Fruit fly (Drosophila melanogaster) whole organism, embryonic: Measurements from ENCODE around the gene CG31493.

Experiments used
- Abd-B ChIP-seq: fragments of 200-800 bp; sonication (Bioruptor generic); optimal IDR thresholded peaks from 2 replicates; lab custom pipeline; 2018; ENCODE audit warnings: missing biosample characterization, mild to moderate bottlenecking, missing genetic modification characterization, moderate library complexity
- Blimp-1 ChIP-seq: fragments of 200-800 bp; sonication (Bioruptor generic); optimal IDR thresholded peaks from 3 replicates; lab custom pipeline; 2018; ENCODE audit warnings: missing biosample characterization, missing genetic modification characterization, mild to moderate bottlenecking, moderate library complexity, missing genetic modification reagents
- Bteb2 ChIP-seq: fragments of 200-800 bp; sonication (Bioruptor generic); optimal IDR thresholded peaks from 2 replicates; lab custom pipeline; 2016; ENCODE audit warnings: missing biosample characterization, missing genetic modification characterization
- CG10959 ChIP-seq: fragments of 200-800 bp; sonication (Bioruptor generic); IDR thresholded peaks from 2 replicates; pipeline ENCODE4 v1.3.6; 2022; ENCODE audit warnings: missing biosample characterization, missing genetic modification characterization
- CG11723 ChIP-seq: fragments of 200-800 bp; sonication (Bioruptor generic); optimal IDR thresholded peaks from 2 replicates; lab custom pipeline; 2017; ENCODE audit warnings: missing biosample characterization, mild to moderate bottlenecking, missing genetic modification characterization
- CG12769 ChIP-seq: fragments of 200-800 bp; sonication (Bioruptor generic); optimal IDR thresholded peaks from 2 replicates; lab custom pipeline; 2019; ENCODE audit warnings: missing biosample characterization, mild to moderate bottlenecking, missing genetic modification characterization, moderate library complexity
- CG13123 ChIP-seq: fragments of 200-800 bp; sonication (Bioruptor generic); optimal IDR thresholded peaks from 2 replicates; lab custom pipeline; 2016; ENCODE audit warnings: missing biosample characterization, missing genetic modification characterization
- CG14014 ChIP-seq: fragments of 200-800 bp; sonication (Bioruptor generic); IDR thresholded peaks from 2 replicates; pipeline ENCODE4 v1.3.6; 2022; ENCODE audit warnings: missing biosample characterization, missing genetic modification characterization
- CG15269 ChIP-seq: fragments of 200-800 bp; sonication (Bioruptor generic); optimal IDR thresholded peaks from 2 replicates; lab custom pipeline; 2018; ENCODE audit warnings: missing biosample characterization, mild to moderate bottlenecking, missing genetic modification characterization, moderate library complexity
- CG2889 ChIP-seq: fragments of 200-800 bp; sonication (Bioruptor generic); IDR thresholded peaks from 3 replicates; pipeline ENCODE4 v1.3.6; 2022; ENCODE audit warnings: missing biosample characterization, missing genetic modification characterization
- CG30431 ChIP-seq: fragments of 200-800 bp; sonication (Bioruptor generic); optimal IDR thresholded peaks from 2 replicates; lab custom pipeline; 2017; ENCODE audit warnings: missing biosample characterization, missing genetic modification characterization
- CG3995 ChIP-seq: fragments of 200-800 bp; sonication (Bioruptor generic); optimal IDR thresholded peaks from 3 replicates; lab custom pipeline; 2016; ENCODE audit warnings: missing biosample characterization, missing genetic modification characterization
- CG8924 ChIP-seq: fragments of 200-800 bp; optimal IDR thresholded peaks from 3 replicates; lab custom pipeline; 2019; ENCODE audit warnings: missing biosample characterization, mild to moderate bottlenecking, missing genetic modification characterization, moderate library complexity
- Chrac-16 ChIP-seq: fragments of 200-800 bp; sonication (Bioruptor generic); optimal IDR thresholded peaks from 3 replicates; lab custom pipeline; 2016; ENCODE audit warnings: missing biosample characterization, missing genetic modification characterization
- D19B ChIP-seq: fragments of 200-800 bp; sonication (Bioruptor generic); optimal IDR thresholded peaks from 2 replicates; lab custom pipeline; 2017; ENCODE audit warnings: missing biosample characterization, mild to moderate bottlenecking, missing genetic modification characterization
- Dll ChIP-seq: fragments of 200-800 bp; sonication (Bioruptor generic); IDR thresholded peaks from 4 replicates; pipeline ENCODE4 v1.3.6; 2022; ENCODE audit warnings: missing biosample characterization, missing genetic modification characterization; ENCODE audit not compliant: partially characterized antibody
- Doc2 ChIP-seq: fragments of 200-800 bp; sonication (Bioruptor generic); IDR thresholded peaks from 2 replicates; pipeline ENCODE4 v1.3.6; 2022; ENCODE audit warnings: missing biosample characterization, missing genetic modification characterization
- Eip74EF ChIP-seq, 2 experiments: fragments of 200-800 bp in 1 of 2; fragments of >200 bp in 1 of 2; sonication (Bioruptor generic) in 1 of 2; optimal IDR thresholded peaks; 2 replicates each; lab custom pipeline; 2017 to 2019; ENCODE audit warnings: missing biosample characterization in 2 of 2, missing genetic modification characterization in 2 of 2, mild to moderate bottlenecking in 1 of 2, moderate library complexity in 1 of 2
- HLH3B ChIP-seq: fragments of 200-800 bp; sonication (Bioruptor generic); IDR thresholded peaks from 2 replicates; pipeline ENCODE4 v1.3.6; 2022; ENCODE audit warnings: missing biosample characterization, missing genetic modification characterization
- Hr78 ChIP-seq, 2 experiments: fragments of 200-800 bp in 1 of 2; fragments of >200 bp in 1 of 2; sonication (Bioruptor generic) in 1 of 2; optimal IDR thresholded peaks; 2 replicates each; lab custom pipeline; 2017 to 2019; ENCODE audit warnings: missing biosample characterization in 2 of 2, missing genetic modification characterization in 2 of 2, mild to moderate bottlenecking in 1 of 2, moderate library complexity in 1 of 2
- NC2α ChIP-seq: fragments of 200-800 bp; sonication (Bioruptor generic); optimal IDR thresholded peaks from 2 replicates; lab custom pipeline; 2016; ENCODE audit warnings: missing biosample characterization, missing genetic modification characterization
- Opbp ChIP-seq: fragments of 200-800 bp; sonication (Bioruptor generic); IDR thresholded peaks from 3 replicates; pipeline ENCODE4 v1.3.6; 2022; ENCODE audit warnings: missing biosample characterization, missing genetic modification characterization; ENCODE audit not compliant: partially characterized antibody
- Pdp1 ChIP-seq, 2 experiments: fragments of 200-800 bp; sonication (Bioruptor generic); optimal IDR thresholded peaks; 3 replicates each; lab custom pipeline; 2016; ENCODE audit warnings: missing biosample characterization in 2 of 2, missing genetic modification characterization in 2 of 2, mild to moderate bottlenecking in 1 of 2, moderate library complexity in 1 of 2
- Rfx ChIP-seq: fragments of 200-800 bp; sonication (Bioruptor generic); IDR thresholded peaks from 2 replicates; pipeline ENCODE4 v1.3.6; 2022; ENCODE audit warnings: missing biosample characterization, missing genetic modification characterization
- Rx ChIP-seq: fragments of 200-800 bp; sonication (Bioruptor generic); IDR thresholded peaks from 2 replicates; pipeline ENCODE4 v1.3.6; 2022; ENCODE audit warnings: missing biosample characterization, missing genetic modification characterization
- chinmo ChIP-seq: fragments of 200-800 bp; sonication (Bioruptor generic); IDR thresholded peaks from 4 replicates; pipeline ENCODE4 v1.3.6; 2022; ENCODE audit warnings: missing biosample characterization, missing genetic modification characterization; ENCODE audit not compliant: partially characterized antibody
- crol ChIP-seq: fragments of 200-800 bp; sonication (Bioruptor generic); IDR thresholded peaks from 2 replicates; pipeline ENCODE4 v1.3.6; 2022; ENCODE audit warnings: missing biosample characterization, missing genetic modification characterization
- fd102C ChIP-seq: fragments of 200-800 bp; sonication (Bioruptor generic); optimal IDR thresholded peaks from 2 replicates; lab custom pipeline; 2018; ENCODE audit warnings: missing biosample characterization, mild to moderate bottlenecking, missing genetic modification characterization, moderate library complexity
- jing ChIP-seq: fragments of 200-800 bp; sonication (Bioruptor generic); optimal IDR thresholded peaks from 2 replicates; lab custom pipeline; 2018; ENCODE audit warnings: missing biosample characterization, mild to moderate bottlenecking, missing genetic modification characterization
- kay ChIP-seq: fragments of 200-800 bp; sonication (Bioruptor generic); optimal IDR thresholded peaks from 2 replicates; lab custom pipeline; 2016; ENCODE audit warnings: missing biosample characterization, missing genetic modification characterization
- kni ChIP-seq: fragments of 200-800 bp; sonication (Bioruptor generic); optimal IDR thresholded peaks from 3 replicates; lab custom pipeline; 2017; ENCODE audit warnings: mild to moderate bottlenecking, missing biosample characterization, missing genetic modification reagents, missing genetic modification characterization
- mam ChIP-seq: fragments of 200-800 bp; sonication (Bioruptor generic); optimal IDR thresholded peaks from 3 replicates; lab custom pipeline; 2016; ENCODE audit warnings: missing biosample characterization, missing genetic modification characterization
- nmo ChIP-seq: fragments of 200-800 bp; sonication (Bioruptor generic); optimal IDR thresholded peaks from 2 replicates; lab custom pipeline; 2018; ENCODE audit warnings: missing biosample characterization, mild to moderate bottlenecking, missing genetic modification characterization, moderate library complexity
- oc ChIP-seq: fragments of 200-800 bp; sonication (Bioruptor generic); optimal IDR thresholded peaks from 2 replicates; lab custom pipeline; 2018; ENCODE audit warnings: missing biosample characterization, mild to moderate bottlenecking, missing genetic modification characterization, moderate library complexity
- prd ChIP-seq, 3 experiments: fragments of >200 bp in 2 of 3; fragments of 200-800 bp in 1 of 3; sonication (Bioruptor generic) in 1 of 3; optimal IDR thresholded peaks in 2 of 3; IDR thresholded peaks in 1 of 3; 2 replicates in 2 of 3; 3 replicates in 1 of 3; pipeline versions ENCODE4 v1.3.6 to Lab custom; 2017 to 2022; ENCODE audit warnings: missing biosample characterization in 1 of 3, missing genetic modification characterization in 1 of 3
- sens ChIP-seq: fragments of 200-800 bp; sonication (Bioruptor generic); peaks from one replicate; lab custom pipeline; 2016; ENCODE audit warnings: missing biosample characterization, missing genetic modification characterization
- sr ChIP-seq: fragments of 200-800 bp; sonication (Bioruptor generic); IDR thresholded peaks from 3 replicates; pipeline ENCODE4 v1.3.6; 2022; ENCODE audit warnings: missing biosample characterization, missing genetic modification characterization
- tin ChIP-seq: fragments of 200-800 bp; sonication (Bioruptor generic); optimal IDR thresholded peaks from 3 replicates; lab custom pipeline; 2016; ENCODE audit warnings: missing biosample characterization, missing genetic modification characterization
- tll ChIP-seq, 2 experiments: fragments of 200-800 bp in 1 of 2; fragments of >200 bp in 1 of 2; sonication (Bioruptor generic) in 1 of 2; optimal IDR thresholded peaks; 2 replicates each; lab custom pipeline; 2017 to 2019; ENCODE audit warnings: missing biosample characterization in 2 of 2, missing genetic modification characterization in 2 of 2, mild to moderate bottlenecking in 1 of 2, moderate library complexity in 1 of 2
- trh ChIP-seq: fragments of 200-800 bp; sonication (Bioruptor generic); optimal IDR thresholded peaks from 2 replicates; lab custom pipeline; 2016; ENCODE audit warnings: missing biosample characterization, missing genetic modification characterization
- unpg ChIP-seq: fragments of 200-800 bp; sonication (Bioruptor generic); optimal IDR thresholded peaks from 3 replicates; lab custom pipeline; 2018; ENCODE audit warnings: missing biosample characterization, mild to moderate bottlenecking, missing genetic modification characterization, moderate library complexity
- vvl ChIP-seq: fragments of 200-800 bp; sonication (Bioruptor generic); IDR thresholded peaks from 2 replicates; pipeline ENCODE4 v1.3.6; 2022; ENCODE audit warnings: missing biosample characterization, missing genetic modification characterization
- wek ChIP-seq: fragments of 200-800 bp; sonication (Bioruptor generic); optimal IDR thresholded peaks from 3 replicates; lab custom pipeline; 2018; ENCODE audit warnings: missing biosample characterization, mild to moderate bottlenecking, missing genetic modification characterization, moderate library complexity
- zfh1 ChIP-seq: fragments of 200-800 bp; sonication (Bioruptor generic); IDR thresholded peaks from 3 replicates; pipeline ENCODE4 v1.3.6; 2022; ENCODE audit warnings: missing biosample characterization, missing genetic modification characterization

Gene CG31493

dm6 chr3R:7162356-7163289 lies 31.3 kb downstream of the CG31493 start, which contains the start of gene sas (continued):
- peak; percentile 22 for TF ChIP-seq fd102C (GFP tag; lab: Kevin White, UChicago)
- peak in 1 of 2 experiments; percentile 18 for TF ChIP-seq tll (GFP tag; optimal IDR thresholded peaks at IDR 0.05; lab: Kevin White, UChicago)
- peak; percentile 24; the same call in 1 of the 4 replicates for TF ChIP-seq Dll
- 0 out of 3 replicates have a peak, but pooled peaks have one; percentile 48 for TF ChIP-seq Opbp (GFP tag; lab: Robert Waterston, UW)
- peak; percentile 55 for TF ChIP-seq oc (tag; lab: Kevin White, UChicago)
- TF ChIP-seq, all 482 proteins: peak for 55

DNA sequence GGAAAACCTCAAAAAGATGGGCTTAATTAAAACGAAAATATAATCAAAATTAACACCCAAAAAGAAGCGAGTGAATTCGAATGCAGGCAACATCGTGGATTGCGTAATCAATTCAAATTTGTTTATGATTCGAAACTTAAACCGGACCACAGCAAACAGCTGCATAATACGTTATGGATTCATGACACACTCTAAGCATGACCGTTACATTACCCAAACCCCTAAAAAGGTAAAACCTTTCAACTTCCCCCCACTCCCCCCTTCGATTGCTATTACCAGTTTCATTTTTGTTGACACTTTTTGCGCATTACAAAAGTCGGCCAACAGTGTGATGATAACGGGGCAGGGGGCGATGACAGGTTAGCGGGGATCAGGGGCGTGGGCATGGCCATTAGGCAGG lies 38.6 kb downstream of the CG31493 start:
- no peak for TF ChIP-seq wek (GFP tag; lab: Kevin White, UChicago)
- no peak for TF ChIP-seq zfh1
- no peak for TF ChIP-seq CG13123
- TF ChIP-seq CG8924 (tag; lab: Kevin White, UChicago): no peak
- TF ChIP-seq jing (GFP tag; lab: Kevin White, UChicago): no peak
- TF ChIP-seq Pdp1 (GFP tag; optimal IDR thresholded peaks at IDR 0.05; lab: Kevin White, UChicago): peak in 1 of 2 experiments; percentile 87
- TF ChIP-seq D19B: no peak
- peak; percentile 16 for TF ChIP-seq CG12769
- TF ChIP-seq CG11723 (GFP tag; lab: Kevin White, UChicago): no peak
- peak; percentile 12 for TF ChIP-seq CG15269 (tag; lab: Kevin White, UChicago)
- TF ChIP-seq Blimp-1: peak; percentile 33
- TF ChIP-seq oc (tag; lab: Kevin White, UChicago): peak; percentile 8
- no peak for TF ChIP-seq prd (optimal IDR thresholded peaks at IDR 0.05; lab: Kevin White, UChicago)
- TF ChIP-seq prd (GFP tag; IDR thresholded peaks at IDR 0.05; lab: Robert Waterston, UW): no peak
- TF ChIP-seq sr (GFP tag; lab: Robert Waterston, UW): 0 out of 3 replicates have a peak, but pooled peaks have one; percentile 45
- no peak for TF ChIP-seq CG3995 (GFP tag; lab: Kevin White, UChicago)
- TF ChIP-seq sens: peak; percentile 19
- no peak for TF ChIP-seq trh (GFP tag; lab: Kevin White, UChicago)
- no peak for TF ChIP-seq nmo (GFP tag; lab: Kevin White, UChicago)
- TF ChIP-seq Eip74EF (GFP tag; optimal IDR thresholded peaks at IDR 0.05; lab: Kevin White, UChicago): peak in 1 of 2 experiments; percentile 79
- no peak for TF ChIP-seq Abd-B (GFP tag; lab: Kevin White, UChicago)
- no peak for TF ChIP-seq CG2889 (GFP tag; lab: Robert Waterston, UW)
- TF ChIP-seq CG30431: no peak
- TF ChIP-seq vvl: peak; percentile 62; the same call in 1 of the 2 replicates
- no peak for TF ChIP-seq Doc2 (GFP tag; lab: Robert Waterston, UW)
- 0 out of 2 replicates have a peak, but pooled peaks have one; percentile 20 for TF ChIP-seq Rfx (GFP tag; lab: Robert Waterston, UW)
- no peak for TF ChIP-seq Bteb2 (GFP tag; lab: Kevin White, UChicago)
- no peak for TF ChIP-seq tin (GFP tag; lab: Kevin White, UChicago)
- TF ChIP-seq chinmo: 0 out of 4 replicates have a peak, but pooled peaks have one; percentile 46
- no peak for TF ChIP-seq NC2α (GFP tag; lab: Kevin White, UChicago)
- peak; percentile 5; the same call in 1 of the 2 replicates for TF ChIP-seq Rx
- peak; percentile 84 for TF ChIP-seq kni (GFP tag; lab: Kevin White, UChicago)
- TF ChIP-seq kay (GFP tag; lab: Kevin White, UChicago): no peak
- TF ChIP-seq crol (GFP tag; lab: Robert Waterston, UW): peak; percentile 29; the same call in 1 of the 2 replicates
- no peak for TF ChIP-seq HLH3B (GFP tag; lab: Robert Waterston, UW)
- no peak for TF ChIP-seq Chrac-16 (GFP tag; lab: Kevin White, UChicago)
- peak in 1 of 2 experiments; percentile 89 for TF ChIP-seq Hr78 (GFP tag; optimal IDR thresholded peaks at IDR 0.05; lab: Kevin White, UChicago)
- TF ChIP-seq mam (GFP tag; lab: Kevin White, UChicago): no peak
- TF ChIP-seq CG10959 (GFP tag; lab: Robert Waterston, UW): no peak
- TF ChIP-seq CG14014: no peak
- no peak for TF ChIP-seq unpg (GFP tag; lab: Kevin White, UChicago)
